Worm (Caenorhabditis elegans) whole organism, L2 larva: ENCODE data around the gene F46H5.2.

Source experiments
- C34F6.9 ChIP-seq: fragments of 150-350 bp; optimal IDR thresholded peaks from 2 replicates; lab custom pipeline; 2014; ENCODE audit warnings: missing biosample characterization, missing genetic modification characterization
- F13H6.1 ChIP-seq: sonication (generic microtip); optimal IDR thresholded peaks from 2 replicates; lab custom pipeline; 2016; ENCODE audit warnings: missing genetic modification characterization, missing compliant biosample characterization
- R02D3.7 ChIP-seq: fragments of 150-350 bp; optimal IDR thresholded peaks from 2 replicates; lab custom pipeline; 2014; ENCODE audit warnings: missing biosample characterization, missing genetic modification characterization
- Y55F3AM.14 ChIP-seq: fragments of 200-800 bp; sonication (Bioruptor generic); optimal IDR thresholded peaks from 2 replicates; lab custom pipeline; 2018; ENCODE audit warnings: mild to moderate bottlenecking, missing genetic modification characterization, missing compliant biosample characterization
- ZK546.5 ChIP-seq: sonication (generic microtip); optimal IDR thresholded peaks from 2 replicates; lab custom pipeline; 2017; ENCODE audit warnings: missing biosample characterization, missing genetic modification characterization
- alr-1 ChIP-seq: fragments of 150-350 bp; optimal IDR thresholded peaks from 2 replicates; lab custom pipeline; 2014; ENCODE audit warnings: missing biosample characterization, missing genetic modification characterization
- aly-2 ChIP-seq: fragments of 150-350 bp; optimal IDR thresholded peaks from 2 replicates; lab custom pipeline; 2014; ENCODE audit warnings: missing biosample characterization, missing genetic modification characterization
- ama-1 ChIP-seq: fragments of 150-350 bp; optimal IDR thresholded peaks from 2 replicates; lab custom pipeline; 2018; ENCODE audit warnings: inconsistent platforms
- blmp-1 ChIP-seq: sonication (generic microtip); optimal IDR thresholded peaks from 2 replicates; lab custom pipeline; 2017; ENCODE audit warnings: missing genetic modification characterization, mild to moderate bottlenecking, missing compliant biosample characterization, antibody characterized with exemption, moderate library complexity; ENCODE audit not compliant: insufficient read depth
- ceh-16 ChIP-seq: fragments of 150-350 bp; optimal IDR thresholded peaks from 2 replicates; lab custom pipeline; 2014; ENCODE audit warnings: missing biosample characterization, missing genetic modification characterization
- ceh-82 ChIP-seq: fragments of 150-350 bp; optimal IDR thresholded peaks from 2 replicates; lab custom pipeline; 2014; ENCODE audit warnings: missing biosample characterization, missing genetic modification characterization
- crh-2 ChIP-seq: sonication (generic microtip); optimal IDR thresholded peaks from 2 replicates; lab custom pipeline; 2017; ENCODE audit warnings: missing biosample characterization, missing genetic modification characterization
- dmd-4 ChIP-seq: sonication (generic microtip); optimal IDR thresholded peaks from 2 replicates; lab custom pipeline; 2017; ENCODE audit warnings: missing biosample characterization, missing genetic modification characterization
- egl-27 ChIP-seq: sonication (generic microtip); optimal IDR thresholded peaks from 3 replicates; lab custom pipeline; 2017; ENCODE audit warnings: missing biosample characterization, missing genetic modification reagents, missing genetic modification characterization
- elt-1 ChIP-seq: fragments of 150-350 bp; optimal IDR thresholded peaks from 2 replicates; lab custom pipeline; 2014; ENCODE audit warnings: missing biosample characterization, missing genetic modification characterization
- elt-3 ChIP-seq: sonication (generic microtip); optimal IDR thresholded peaks from 2 replicates; lab custom pipeline; 2017; ENCODE audit warnings: missing biosample characterization, missing genetic modification characterization
- fos-1 ChIP-seq: fragments of 150-350 bp; optimal IDR thresholded peaks from 2 replicates; lab custom pipeline; 2014; ENCODE audit warnings: missing biosample characterization, missing genetic modification characterization
- gmeb-1 ChIP-seq: fragments of 150-350 bp; optimal IDR thresholded peaks from 2 replicates; lab custom pipeline; 2014; ENCODE audit warnings: missing biosample characterization, missing genetic modification characterization
- lin-11 ChIP-seq: fragments of 150-350 bp; sonication (generic microtip); optimal IDR thresholded peaks from 2 replicates; lab custom pipeline; 2014; ENCODE audit warnings: missing biosample characterization, missing genetic modification characterization, inconsistent platforms, mixed read lengths
- lin-13 ChIP-seq: fragments of 150-350 bp; optimal IDR thresholded peaks from 2 replicates; lab custom pipeline; 2014; ENCODE audit warnings: missing biosample characterization, missing genetic modification reagents, missing genetic modification characterization
- lin-39 ChIP-seq: fragments of 150-350 bp; optimal IDR thresholded peaks from 2 replicates; lab custom pipeline; 2014; ENCODE audit warnings: missing biosample characterization, missing genetic modification reagents, missing genetic modification characterization
- lsy-2 ChIP-seq, 2 experiments: fragments of 150-350 bp in 1 of 2; sonication (generic microtip) in 1 of 2; optimal IDR thresholded peaks; 2 replicates each; lab custom pipeline; 2014 to 2017; ENCODE audit warnings: missing biosample characterization in 2 of 2, missing genetic modification characterization in 2 of 2
- mab-5 ChIP-seq: fragments of 150-350 bp; optimal IDR thresholded peaks from 2 replicates; lab custom pipeline; 2014; ENCODE audit warnings: missing biosample characterization, missing genetic modification characterization
- mbf-1 ChIP-seq: sonication (generic microtip); optimal IDR thresholded peaks from 2 replicates; lab custom pipeline; 2017; ENCODE audit warnings: missing biosample characterization, missing genetic modification characterization
- mdl-1 ChIP-seq, 2 experiments: fragments of 150-350 bp in 1 of 2; sonication (generic microtip) in 1 of 2; optimal IDR thresholded peaks; 2 replicates each; lab custom pipeline; 2017; ENCODE audit warnings: missing biosample characterization in 2 of 2, missing genetic modification characterization in 2 of 2
- nhr-10 ChIP-seq: sonication (generic microtip); optimal IDR thresholded peaks from 2 replicates; lab custom pipeline; 2017; ENCODE audit warnings: missing biosample characterization, missing genetic modification characterization
- nhr-11 ChIP-seq: fragments of 150-350 bp; optimal IDR thresholded peaks from 2 replicates; lab custom pipeline; 2014; ENCODE audit warnings: missing biosample characterization, missing genetic modification characterization
- nhr-12 ChIP-seq: fragments of 150-350 bp; optimal IDR thresholded peaks from 2 replicates; lab custom pipeline; 2014; ENCODE audit warnings: missing biosample characterization, missing genetic modification characterization
- nhr-129 ChIP-seq: fragments of 150-350 bp; optimal IDR thresholded peaks from 2 replicates; lab custom pipeline; 2014; ENCODE audit warnings: missing biosample characterization, missing genetic modification characterization
- nhr-21 ChIP-seq: fragments of 150-350 bp; optimal IDR thresholded peaks from 2 replicates; lab custom pipeline; 2014; ENCODE audit warnings: missing biosample characterization, missing genetic modification characterization
- nhr-23 ChIP-seq: fragments of 150-350 bp; optimal IDR thresholded peaks from 2 replicates; lab custom pipeline; 2014; ENCODE audit warnings: missing biosample characterization, missing genetic modification reagents, missing genetic modification characterization
- nhr-237 ChIP-seq: fragments of 150-350 bp; optimal IDR thresholded peaks from 2 replicates; lab custom pipeline; 2014; ENCODE audit warnings: missing biosample characterization, missing genetic modification characterization
- nhr-25 ChIP-seq: fragments of 150-350 bp; sonication (generic microtip); optimal IDR thresholded peaks from 3 replicates; lab custom pipeline; 2014; ENCODE audit warnings: missing biosample characterization, missing genetic modification characterization
- nhr-6 ChIP-seq: fragments of 150-350 bp; optimal IDR thresholded peaks from 2 replicates; lab custom pipeline; 2014; ENCODE audit warnings: missing biosample characterization, missing genetic modification characterization
- nhr-77 ChIP-seq: fragments of 150-350 bp; optimal IDR thresholded peaks from 2 replicates; lab custom pipeline; 2014; ENCODE audit warnings: missing biosample characterization, missing genetic modification characterization
- peb-1 ChIP-seq: fragments of 150-350 bp; optimal IDR thresholded peaks from 2 replicates; lab custom pipeline; 2014; ENCODE audit warnings: missing biosample characterization, missing genetic modification characterization
- sem-4 ChIP-seq: fragments of 150-350 bp; optimal IDR thresholded peaks from 2 replicates; lab custom pipeline; 2014; ENCODE audit warnings: missing biosample characterization, missing genetic modification reagents, missing genetic modification characterization
- skn-1 ChIP-seq: sonication (generic microtip); optimal IDR thresholded peaks from 2 replicates; lab custom pipeline; 2017; ENCODE audit warnings: missing biosample characterization, missing genetic modification characterization
- sma-3 ChIP-seq: sonication (generic microtip); optimal IDR thresholded peaks from 2 replicates; lab custom pipeline; 2016; ENCODE audit warnings: missing genetic modification reagents, missing genetic modification characterization, missing compliant biosample characterization
- sma-9 ChIP-seq, 2 experiments: fragments of 150-350 bp in 1 of 2; sonication (generic microtip) in 1 of 2; optimal IDR thresholded peaks; 2 replicates each; lab custom pipeline; 2014 to 2016; ENCODE audit warnings: missing genetic modification characterization in 2 of 2, mild to moderate bottlenecking in 1 of 2, missing biosample characterization in 1 of 2, missing compliant biosample characterization in 1 of 2, missing genetic modification reagents in 1 of 2, moderate library complexity in 1 of 2
- snpc-4 ChIP-seq: fragments of 150-350 bp; optimal IDR thresholded peaks from 2 replicates; lab custom pipeline; 2014; ENCODE audit warnings: missing biosample characterization, missing genetic modification characterization
- unc-39 ChIP-seq: fragments of 150-350 bp; optimal IDR thresholded peaks from 2 replicates; lab custom pipeline; 2014; ENCODE audit warnings: missing biosample characterization, missing genetic modification characterization
- unc-55 ChIP-seq: fragments of 150-350 bp; sonication (generic microtip); optimal IDR thresholded peaks from 3 replicates; lab custom pipeline; 2014; ENCODE audit warnings: missing biosample characterization, missing genetic modification reagents, missing genetic modification characterization
- unc-62 ChIP-seq: fragments of 150-350 bp; optimal IDR thresholded peaks from 2 replicates; lab custom pipeline; 2014; ENCODE audit warnings: missing biosample characterization, missing genetic modification reagents, missing genetic modification characterization
- zag-1 ChIP-seq: fragments of 150-350 bp; optimal IDR thresholded peaks from 2 replicates; lab custom pipeline; 2014; ENCODE audit warnings: missing biosample characterization, missing genetic modification characterization
- ztf-1 ChIP-seq: fragments of 200-800 bp; sonication (Bioruptor generic); conservative IDR thresholded peaks from 2 replicates; pipeline ENCODE4 v1.3.6; 2022; ENCODE audit warnings: missing genetic modification characterization, missing compliant biosample characterization
- ztf-11 ChIP-seq: sonication (generic microtip); optimal IDR thresholded peaks from 2 replicates; lab custom pipeline; 2017; ENCODE audit warnings: missing biosample characterization, missing genetic modification characterization
- ztf-4 ChIP-seq: fragments of 150-350 bp; optimal IDR thresholded peaks from 2 replicates; lab custom pipeline; 2014; ENCODE audit warnings: missing biosample characterization, missing genetic modification characterization

The F46H5.2 gene

ce11 chrX:7260327-7261019, 5.0 kb upstream of the F46H5.2 start, which contains the start of gene lact-1:
Gene lact-1 (minus strand): TSS chrX:7260377.
- TF ChIP-seq fos-1 (tag; lab: Kevin White, UChicago) (peak; percentile 0), nhr-11 (tag; lab: Kevin White, UChicago) (no peak), C34F6.9 (tag; lab: Kevin White, UChicago) (no peak), lin-13 (GFP tag; lab: Kevin White, UChicago) (no peak), ztf-11 (tag; lab: Kevin White, UChicago) (no peak), skn-1 (tag; lab: Kevin White, UChicago) (no peak), ceh-16 (tag; lab: Kevin White, UChicago) (no peak)

- peak; percentile 72 for TF ChIP-seq sem-4
- no peak for TF ChIP-seq nhr-11 (tag; lab: Kevin White, UChicago)
- no peak for TF ChIP-seq aly-2 (tag; lab: Kevin White, UChicago)
- TF ChIP-seq ztf-11 (tag; lab: Kevin White, UChicago), result peak; percentile 50
- peak; percentile 75 for TF ChIP-seq ceh-16 (tag; lab: Kevin White, UChicago)
- peak; percentile 87 for TF ChIP-seq C34F6.9 (tag; lab: Kevin White, UChicago)
- TF ChIP-seq nhr-25 (tag; lab: Kevin White, UChicago), result peak; percentile 93
- peak; percentile 59 for TF ChIP-seq peb-1
- peak in 1 of 2 experiments; percentile 52 for TF ChIP-seq mdl-1 (tag; optimal IDR thresholded peaks at IDR 0.05; lab: Kevin White, UChicago)
- TF ChIP-seq unc-55 (GFP tag; lab: Kevin White, UChicago), result peak; percentile 89
- peak; percentile 88 for TF ChIP-seq lin-13 (GFP tag; lab: Kevin White, UChicago)
- TF ChIP-seq sma-9 (GFP tag; optimal IDR thresholded peaks at IDR 0.05; lab: Kevin White, UChicago), result peak; percentile 78
- TF ChIP-seq sma-9 (tag; optimal IDR thresholded peaks at IDR 0.05; lab: Kevin White, UChicago), result no peak
- TF ChIP-seq ama-1 (lab: Kevin White, UChicago), result peak; percentile 65
- TF ChIP-seq nhr-129, result peak; percentile 97
- peak; percentile 89 for TF ChIP-seq lin-11 (tag; lab: Kevin White, UChicago)
- TF ChIP-seq nhr-77, result peak; percentile 64
- peak; percentile 96 for TF ChIP-seq unc-39
- TF ChIP-seq gmeb-1 (tag; lab: Kevin White, UChicago), result peak; percentile 37
- no peak for TF ChIP-seq lin-39 (tag; lab: Kevin White, UChicago)
- TF ChIP-seq unc-62 (GFP tag; lab: Kevin White, UChicago), result no peak
- no peak for TF ChIP-seq nhr-12 (tag; lab: Kevin White, UChicago)
- TF ChIP-seq nhr-6, result peak; percentile 84
- TF ChIP-seq skn-1 (tag; lab: Kevin White, UChicago), result no peak
- TF ChIP-seq blmp-1 (tag; lab: Kevin White, UChicago), result peak; percentile 74
- TF ChIP-seq mbf-1 (tag; lab: Kevin White, UChicago), result no peak
- TF ChIP-seq ZK546.5 (tag; lab: Kevin White, UChicago), result no peak
- TF ChIP-seq alr-1 (tag; lab: Kevin White, UChicago), result no peak
- TF ChIP-seq crh-2, result peak; percentile 93
- TF ChIP-seq sma-3 (GFP tag; lab: Kevin White, UChicago), result peak; percentile 92
- TF ChIP-seq elt-3 (tag; lab: Kevin White, UChicago), result no peak
- peak; percentile 68 for TF ChIP-seq mab-5
- TF ChIP-seq Y55F3AM.14 (GFP tag; lab: Kevin White, UChicago), result peak; percentile 88
- peak; percentile 71 for TF ChIP-seq ztf-4 (tag; lab: Kevin White, UChicago)
- TF ChIP-seq nhr-23, result no peak
- peak; percentile 84 for TF ChIP-seq nhr-21
- peak; percentile 96 for TF ChIP-seq fos-1 (tag; lab: Kevin White, UChicago)
- TF ChIP-seq ztf-1, result no peak
- peak; percentile 51 for TF ChIP-seq egl-27 (tag; lab: Kevin White, UChicago)
- TF ChIP-seq R02D3.7 (tag; lab: Kevin White, UChicago), result no peak
- no peak for TF ChIP-seq ceh-82
- peak; percentile 59 for TF ChIP-seq nhr-10 (tag; lab: Kevin White, UChicago)
- peak; percentile 97 for TF ChIP-seq F13H6.1 (tag; lab: Kevin White, UChicago)
- TF ChIP-seq snpc-4, result peak; percentile 75
- no peak for TF ChIP-seq elt-1 (tag; lab: Kevin White, UChicago)
- TF ChIP-seq dmd-4 (tag; lab: Kevin White, UChicago), result no peak
- no peak for TF ChIP-seq nhr-237 (tag; lab: Kevin White, UChicago)
- peak; percentile 43 to 79 for TF ChIP-seq lsy-2 (tag; optimal IDR thresholded peaks at IDR 0.05; lab: Kevin White, UChicago)
- peak; percentile 92 for TF ChIP-seq zag-1 (tag; lab: Kevin White, UChicago)
- TF ChIP-seq, all 48 proteins: peak for 31
Observed at ce11 chrX:7264591-7265306, 699 bp upstream of the F46H5.2 start.
